Worm (Caenorhabditis elegans) whole organism, young adult: ENCODE measurements around the gene K03B4.6.
A peak's percentile ranks its signal among the peaks of the same experiment; 100 is the strongest.

ENCODE experiments used
- F57C9.4 ChIP-seq: sonication (generic microtip); optimal IDR thresholded peaks from 2 replicates; lab custom pipeline; 2017; ENCODE audit warnings: mild to moderate bottlenecking, missing genetic modification characterization, missing compliant biosample characterization
- K11D2.4 ChIP-seq: fragments of 200-800 bp; sonication (Bioruptor generic); IDR thresholded peaks from 2 replicates; pipeline ENCODE4 v1.3.6; 2022; ENCODE audit warnings: missing genetic modification reagents, missing genetic modification characterization, missing compliant biosample characterization
- T07F8.4 ChIP-seq: sonication (generic microtip); optimal IDR thresholded peaks from 2 replicates; lab custom pipeline; 2016; ENCODE audit warnings: mild to moderate bottlenecking, missing genetic modification characterization, moderate library complexity, missing compliant biosample characterization
- Y53G8AR.9 ChIP-seq: fragments of 200-800 bp; sonication (Bioruptor generic); conservative IDR thresholded peaks from 2 replicates; pipeline ENCODE4 v1.3.6; 2022; ENCODE audit warnings: missing genetic modification reagents, missing genetic modification characterization, missing compliant biosample characterization
- akir-1 ChIP-seq: fragments of 200-800 bp; sonication (Bioruptor generic); optimal IDR thresholded peaks from 2 replicates; lab custom pipeline; 2018; ENCODE audit warnings: mild to moderate bottlenecking, missing genetic modification characterization, moderate library complexity, missing compliant biosample characterization
- chd-7 ChIP-seq: sonication (generic microtip); optimal IDR thresholded peaks from 2 replicates; lab custom pipeline; 2016; ENCODE audit warnings: mild to moderate bottlenecking, missing genetic modification characterization, moderate library complexity, missing compliant biosample characterization
- die-1 ChIP-seq: sonication (generic microtip); optimal IDR thresholded peaks from 2 replicates; lab custom pipeline; 2016; ENCODE audit warnings: missing genotype, mild to moderate bottlenecking, missing genetic modification characterization, missing compliant biosample characterization
- him-1 ChIP-seq: sonication (generic microtip); optimal IDR thresholded peaks from 2 replicates; lab custom pipeline; 2016; ENCODE audit warnings: missing genotype, missing genetic modification reagents, missing genetic modification characterization, missing compliant biosample characterization
- hmg-20 ChIP-seq: fragments of 200-800 bp; sonication (Bioruptor generic); IDR thresholded peaks from 2 replicates; pipeline ENCODE4 v1.3.6; 2022; ENCODE audit warnings: missing genetic modification reagents, missing genetic modification characterization, missing compliant biosample characterization
- let-607 ChIP-seq, 2 experiments: fragments of 200-800 bp in 1 of 2; sonication (Bioruptor generic) in 1 of 2; sonication (generic microtip) in 1 of 2; optimal IDR thresholded peaks; 2 replicates each; lab custom pipeline; 2016 to 2018; ENCODE audit warnings: mild to moderate bottlenecking in 2 of 2, missing compliant biosample characterization in 2 of 2, missing genetic modification characterization in 2 of 2, moderate library complexity in 2 of 2, missing genotype in 1 of 2
- lin-40 ChIP-seq: sonication (generic microtip); optimal IDR thresholded peaks from 2 replicates; lab custom pipeline; 2016; ENCODE audit warnings: missing genetic modification characterization, mild to moderate bottlenecking, missing compliant biosample characterization, missing genotype, missing genetic modification reagents
- madf-3 ChIP-seq: fragments of 200-800 bp; sonication (Bioruptor generic); IDR thresholded peaks from 2 replicates; pipeline ENCODE4 v1.3.6; 2022; ENCODE audit warnings: missing genetic modification reagents, missing genetic modification characterization, missing compliant biosample characterization
- pbrm-1 ChIP-seq: fragments of 200-800 bp; sonication (Bioruptor generic); IDR thresholded peaks from 2 replicates; pipeline ENCODE4 v1.3.6; 2022; ENCODE audit warnings: missing genetic modification reagents, missing genetic modification characterization, missing compliant biosample characterization
- snpc-1.3 ChIP-seq: sonication (generic microtip); optimal IDR thresholded peaks from 2 replicates; lab custom pipeline; 2017; ENCODE audit warnings: missing genetic modification characterization, mild to moderate bottlenecking, missing compliant biosample characterization, antibody characterized with exemption, moderate library complexity, missing genotype, missing genetic modification reagents; ENCODE audit not compliant: insufficient read depth
- somi-1 ChIP-seq: fragments of 200-800 bp; sonication (Bioruptor generic); optimal IDR thresholded peaks from 2 replicates; lab custom pipeline; 2018; ENCODE audit warnings: mild to moderate bottlenecking, missing genetic modification characterization, missing compliant biosample characterization
- unc-62 ChIP-seq: fragments of 150-350 bp; optimal IDR thresholded peaks from 2 replicates; lab custom pipeline; 2014; ENCODE audit warnings: missing biosample characterization, missing genetic modification reagents, missing genetic modification characterization
- ztf-3 ChIP-seq: fragments of 200-800 bp; sonication (Bioruptor generic); optimal IDR thresholded peaks from 2 replicates; lab custom pipeline; 2018; ENCODE audit warnings: mild to moderate bottlenecking, missing genetic modification characterization, missing compliant biosample characterization

The K03B4.6 gene

DNA sequence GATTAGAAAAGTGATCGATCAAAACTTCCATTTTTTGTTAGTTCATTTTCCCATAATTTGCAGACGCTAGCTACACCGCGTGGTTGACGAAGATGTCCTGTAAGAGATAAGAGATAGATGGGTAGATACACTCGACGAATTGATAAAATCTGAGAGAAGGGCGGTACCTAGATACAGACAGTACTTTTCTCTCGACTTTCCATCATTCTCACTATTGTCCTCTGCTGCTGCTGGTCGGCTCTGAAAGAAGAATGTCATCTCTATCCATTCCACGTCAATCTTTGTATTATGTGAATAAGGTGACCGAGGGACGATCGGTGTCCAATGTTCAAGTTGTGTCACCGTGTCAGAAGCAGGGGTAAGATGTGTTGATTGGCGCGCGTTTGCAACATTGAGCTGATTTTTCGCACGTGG, 47.5 kb downstream of the K03B4.6 start, which contains the start of gene pmt-2 (continued):
- TF ChIP-seq chd-7 = peak; percentile 10
- no peak for TF ChIP-seq hmg-20 (GFP tag; lab: Robert Waterston, UW)
- no peak for TF ChIP-seq unc-62 (GFP tag; lab: Kevin White, UChicago)
- TF ChIP-seq F57C9.4 (tag; lab: Kevin White, UChicago) = peak; percentile 14
- no peak for TF ChIP-seq akir-1 (GFP tag; lab: Kevin White, UChicago)
- 0 out of 2 replicates have a peak, but pooled peaks have one; percentile 16 for TF ChIP-seq madf-3 (GFP tag; lab: Robert Waterston, UW)
- peak; percentile 21 for TF ChIP-seq lin-40 (tag; lab: Kevin White, UChicago)
- TF ChIP-seq die-1 (tag; lab: Kevin White, UChicago) = no peak
- no peak for TF ChIP-seq snpc-1.3
- TF ChIP-seq let-607 (tag; optimal IDR thresholded peaks at IDR 0.05; lab: Kevin White, UChicago) = peak in 1 of 2 experiments; percentile 54
- TF ChIP-seq ztf-3 (GFP tag; lab: Kevin White, UChicago) = no peak
- TF ChIP-seq Y53G8AR.9 (GFP tag; lab: Robert Waterston, UW) = no peak
- no peak for TF ChIP-seq pbrm-1

DNA sequence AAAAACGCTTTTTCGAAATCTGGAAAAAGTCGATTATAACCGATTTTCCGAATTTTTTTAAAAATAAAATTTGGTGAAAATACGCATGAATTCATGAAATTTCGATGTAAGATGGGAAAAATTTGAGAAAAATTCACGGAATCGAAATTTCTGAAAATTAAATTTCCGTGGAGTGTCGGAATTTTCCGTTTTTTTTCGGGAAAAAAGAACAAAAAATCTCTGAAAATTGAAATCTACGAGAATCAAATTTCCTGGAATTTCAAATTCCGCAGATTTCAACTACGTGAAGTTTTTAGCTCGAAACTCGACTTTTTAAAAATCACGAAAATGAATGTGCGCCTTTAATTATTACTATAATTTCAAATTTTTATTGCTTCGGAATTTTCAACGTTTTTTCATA, 49.6 kb downstream of the K03B4.6 start:
- no peak for TF ChIP-seq him-1
- no peak for TF ChIP-seq somi-1 (GFP tag; lab: Kevin White, UChicago)
- no peak for TF ChIP-seq T07F8.4
- TF ChIP-seq Y53G8AR.9 (GFP tag; lab: Robert Waterston, UW) = no peak
- no peak for TF ChIP-seq K11D2.4 (GFP tag; lab: Robert Waterston, UW)
- no peak for TF ChIP-seq hmg-20 (GFP tag; lab: Robert Waterston, UW)
- TF ChIP-seq, all 124 proteins: peak for 0
